Worm (Caenorhabditis elegans) whole organism, dauer: ENCODE results near the gene srx-46.
"Not testable (repeated sequence)": the region's sequence is repeated elsewhere in the genome, so short reads cannot be mapped to it uniquely, and the experiment has no call there.

Source experiments
- unc-62 ChIP-seq: sonication (generic microtip); optimal IDR thresholded peaks from 2 replicates; lab custom pipeline; 2017; ENCODE audit warnings: missing biosample characterization, missing genetic modification reagents, missing genetic modification characterization

Gene srx-46

ce11 chrV:9338452-9338851 is 14.6 kb upstream of the srx-46 start:
- TF ChIP-seq unc-62 (GFP tag; lab: Kevin White, UChicago): no peak

DNA sequence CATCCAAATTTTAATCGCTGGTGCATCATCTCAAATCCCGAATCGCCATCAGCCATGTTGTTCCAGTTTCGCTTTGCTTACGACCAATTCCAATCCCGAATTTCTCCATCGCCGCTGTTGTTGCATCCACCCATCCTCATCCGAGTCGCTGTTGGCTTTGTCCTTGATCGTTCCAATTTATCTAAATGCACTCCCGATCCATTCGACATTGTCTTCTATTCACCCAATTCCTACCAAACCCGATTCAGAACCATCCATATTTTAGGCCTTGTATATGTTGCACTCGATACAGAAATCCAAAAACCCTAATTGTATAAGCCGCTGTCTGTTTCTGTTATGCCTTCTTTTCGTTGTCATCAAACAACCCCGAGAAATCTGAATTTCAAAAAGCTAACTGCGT is 12.7 kb upstream of the srx-46 start:
- TF ChIP-seq unc-62 (GFP tag; lab: Kevin White, UChicago): no peak

ce11 chrV:9342965-9343628 is 9.9 kb upstream of the srx-46 start:
- TF ChIP-seq unc-62 (GFP tag; lab: Kevin White, UChicago): no peak

DNA sequence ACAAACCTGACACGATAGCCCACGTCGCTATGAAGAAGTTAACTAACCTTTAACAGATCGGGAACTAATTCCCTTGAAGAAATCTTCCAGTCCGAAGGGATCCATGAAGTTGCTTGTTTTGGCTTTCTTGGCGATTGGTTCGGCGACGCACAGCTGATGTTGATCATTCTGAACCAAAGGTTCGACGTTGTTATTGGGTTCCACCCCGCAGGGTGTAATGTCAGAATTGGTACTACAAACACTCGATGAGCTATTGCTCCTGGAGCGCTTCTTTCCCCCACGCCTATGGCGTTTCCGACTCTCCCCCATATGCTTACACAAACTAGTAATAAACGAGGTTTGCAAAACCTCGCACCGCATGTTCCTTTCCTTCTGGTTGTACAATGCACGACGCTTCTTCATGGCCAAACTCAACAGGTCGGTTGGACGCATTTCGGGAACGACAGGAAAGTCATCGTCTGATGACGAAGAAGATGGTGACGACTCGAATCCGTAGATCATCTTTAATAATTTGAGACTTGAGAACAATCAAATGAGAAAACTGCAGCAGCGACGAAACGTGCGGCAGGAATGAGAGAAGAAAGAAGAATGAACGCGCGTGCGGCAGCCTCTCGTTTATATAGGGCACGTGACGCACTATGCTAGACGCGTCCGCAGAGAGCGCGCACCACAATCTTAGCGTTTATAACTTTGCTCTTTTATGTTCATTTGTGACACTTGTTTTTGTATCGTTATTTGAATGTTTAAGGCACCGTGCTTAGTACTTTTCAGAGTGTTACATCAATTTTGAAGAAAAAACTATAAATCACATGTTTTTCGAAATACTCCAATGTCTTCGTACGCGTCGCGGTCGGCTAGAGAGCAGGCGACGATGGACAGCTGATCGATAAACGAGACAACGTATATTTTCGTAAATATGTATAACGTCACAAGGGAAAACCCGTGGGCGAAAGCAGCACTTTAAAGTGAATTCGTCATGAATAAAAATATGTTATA is 9.1 kb upstream of the srx-46 start, which contains the start of gene tos-1:
Gene tos-1 (minus strand): TSS at position 575 of the 996 bp plus-strand sequence.
- no peak for TF ChIP-seq unc-62 (GFP tag; lab: Kevin White, UChicago)

- TF ChIP-seq unc-62 (GFP tag; lab: Kevin White, UChicago): no peak
Observed at ce11 chrV:9346804-9347203, 6.2 kb upstream of the srx-46 start, which contains the start of the genes K07B1.7 and try-5. K07B1.7 (minus strand) TSS chrV:9346962. try-5 (plus strand) TSS chrV:9347044.

DNA sequence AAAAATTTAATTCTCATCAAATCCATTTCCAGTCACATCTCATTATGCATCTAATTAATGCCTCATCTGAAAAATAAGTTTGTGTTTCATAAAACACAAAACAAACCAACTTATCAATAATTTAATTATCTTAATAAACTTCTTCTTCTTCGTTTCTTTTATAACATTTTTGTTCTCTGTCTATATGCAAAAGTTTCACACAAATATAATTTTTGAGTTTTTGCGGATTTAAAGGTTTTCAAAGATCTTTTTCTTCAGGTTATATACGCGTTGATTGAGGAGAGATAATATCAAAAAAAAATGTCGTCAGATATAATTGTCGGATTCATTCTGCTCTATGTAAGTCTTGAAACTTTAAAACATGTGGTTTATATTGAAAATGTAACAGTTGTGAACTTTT is 3.4 kb upstream of the srx-46 start, which contains the start of gene srx-47:
Gene srx-47 (plus strand): TSS at position 301 of the 400 bp plus-strand sequence.
- no peak for TF ChIP-seq unc-62 (GFP tag; lab: Kevin White, UChicago)

DNA sequence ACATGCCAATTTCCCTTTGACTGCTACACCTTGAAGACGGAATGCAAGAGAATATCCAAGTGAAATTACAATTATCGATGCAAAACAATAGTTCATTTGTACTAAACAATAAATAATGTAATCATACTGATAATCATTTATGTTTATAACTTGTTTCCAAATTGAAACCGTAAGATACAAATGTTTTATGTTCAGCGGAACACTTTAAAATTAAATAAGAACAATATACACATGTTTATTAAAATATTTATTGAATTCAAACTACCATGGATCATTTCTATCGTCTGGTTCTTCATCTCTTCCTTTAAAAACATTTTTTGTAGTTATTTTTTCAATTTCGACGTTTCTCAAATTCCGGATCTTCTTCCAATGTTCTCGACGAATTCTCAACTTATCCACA is 2.3 kb downstream of the srx-46 start, which contains the start of gene ttr-40:
Gene ttr-40 (minus strand): TSS at position 101 of the 400 bp plus-strand sequence.
- no peak for TF ChIP-seq unc-62 (GFP tag; lab: Kevin White, UChicago)

ce11 chrV:9356345-9356744 is 3.3 kb downstream of the srx-46 start, which contains the start of gene ttr-49:
ttr-49 (minus strand) TSS chrV:9356515.
- TF ChIP-seq unc-62 (GFP tag; lab: Kevin White, UChicago): no peak

ce11 chrV:9359674-9360073 is 6.6 kb downstream of the srx-46 start, which contains the start of gene gpa-3:
gpa-3 (minus strand) TSS chrV:9359774.
- no peak for TF ChIP-seq unc-62 (GFP tag; lab: Kevin White, UChicago)

- TF ChIP-seq unc-62 (GFP tag; lab: Kevin White, UChicago): no peak
Observed at ce11 chrV:9370986-9371385, 17.9 kb downstream of the srx-46 start, which contains the start of gene E02C12.6. E02C12.6 (minus strand) TSS chrV:9371086.

ce11 chrV:9373473-9373872 is 20.4 kb downstream of the srx-46 start, which contains the start of gene E02C12.8:
E02C12.8 (minus strand) TSS chrV:9373613.
- TF ChIP-seq unc-62 (GFP tag; lab: Kevin White, UChicago): no peak

DNA sequence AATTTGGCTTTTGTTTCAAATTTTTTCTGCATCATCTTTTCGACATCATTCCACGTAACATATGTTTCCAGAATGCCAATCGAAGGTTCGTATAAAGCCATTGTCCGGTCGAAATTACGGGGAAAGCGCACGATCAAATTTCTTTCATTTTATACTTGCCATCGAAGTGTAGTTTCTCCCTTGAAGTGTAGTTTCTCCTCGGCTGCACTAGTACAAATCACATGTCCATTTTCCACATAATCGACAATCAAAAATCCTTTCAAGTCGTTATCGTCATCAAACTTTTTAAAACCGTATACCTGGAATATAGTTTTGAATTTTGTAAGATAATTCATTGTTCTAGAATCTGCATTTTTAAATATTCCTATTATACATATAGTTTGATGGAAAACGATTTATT is 22.3 kb downstream of the srx-46 start, which contains the start of gene E02C12.9:
Gene E02C12.9 (minus strand): TSS at position 101 of the 400 bp plus-strand sequence.
- no peak for TF ChIP-seq unc-62 (GFP tag; lab: Kevin White, UChicago)

DNA sequence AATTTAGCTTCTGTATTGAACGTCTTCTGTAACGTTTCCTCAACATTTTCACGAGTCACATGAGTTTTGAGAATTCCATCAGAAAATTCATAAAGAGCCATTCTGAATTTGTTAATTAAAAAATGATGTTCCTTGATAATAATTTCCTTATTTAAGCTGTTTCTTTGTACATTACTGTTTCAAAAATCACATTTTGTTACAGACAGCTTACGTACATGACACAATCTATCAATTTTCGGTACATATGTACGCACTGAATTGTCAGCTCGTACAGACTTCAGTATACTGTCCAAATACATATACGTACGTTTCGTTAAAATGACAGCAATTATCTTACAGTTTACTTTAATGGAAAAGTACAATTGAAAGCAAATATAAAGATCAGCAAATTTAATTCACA is 23.4 kb downstream of the srx-46 start, which contains the start of gene E02C12.19:
Gene E02C12.19 (minus strand): TSS at position 101 of the 400 bp plus-strand sequence.
- TF ChIP-seq unc-62 (GFP tag; lab: Kevin White, UChicago): no peak

- TF ChIP-seq unc-62 (GFP tag; lab: Kevin White, UChicago): no peak
Observed at ce11 chrV:9378335-9378734, 25.3 kb downstream of the srx-46 start, which contains the start of gene E02C12.10. E02C12.10 (minus strand) TSS chrV:9378409.

DNA sequence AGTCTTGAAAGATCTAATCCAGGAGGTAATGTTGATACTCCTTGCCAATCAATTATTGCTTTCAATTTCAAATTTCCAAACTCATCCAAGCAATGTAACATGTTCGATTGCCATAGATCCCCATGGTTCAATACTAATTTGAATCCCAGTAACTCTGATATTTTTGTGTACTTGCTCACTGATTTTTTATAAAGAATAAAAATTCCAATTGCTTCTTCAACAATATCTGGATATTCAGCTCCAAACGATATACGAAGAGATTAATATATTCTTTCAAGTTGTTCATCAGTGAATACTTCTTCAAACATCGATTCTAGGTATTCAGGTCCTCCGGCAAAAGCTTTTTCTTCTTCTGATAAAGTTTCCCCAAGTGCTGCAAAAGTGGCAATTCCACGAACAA is 26.8 kb downstream of the srx-46 start, which contains the start of gene E02C12.11:
Gene E02C12.11 (minus strand): TSS at position 101 of the 400 bp plus-strand sequence.
- not testable (repeated sequence) for TF ChIP-seq unc-62 (GFP tag; lab: Kevin White, UChicago)
